Fruit fly (Drosophila melanogaster): ENCODE data around the gene mtgo.

mtgo gene

dm6 chr2L:16519582-16520474 is 25.0 kb upstream of the mtgo start (continued):
- TF ChIP-seq oc (tag; optimal IDR thresholded peaks at IDR 0.05), result no peak
- TF ChIP-seq CG17912 (GFP tag; optimal IDR thresholded peaks at IDR 0.05), result no peak
- TF ChIP-seq sc (optimal IDR thresholded peaks at IDR 0.05), result no peak
- no peak for TF ChIP-seq sc (GFP tag; optimal IDR thresholded peaks at IDR 0.05)
- no peak for TF ChIP-seq insv (GFP tag; optimal IDR thresholded peaks at IDR 0.05)
- TF ChIP-seq CG2129 (GFP tag; IDR thresholded peaks at IDR 0.05; ENCODE audit: partially characterized antibody), result no peak
- TF ChIP-seq CG17186 (GFP tag; optimal IDR thresholded peaks at IDR 0.05), result no peak
- TF ChIP-seq chn (GFP tag; optimal IDR thresholded peaks at IDR 0.05), result no peak
- peak; percentile 87 for TF ChIP-seq row (GFP tag; IDR thresholded peaks at IDR 0.05)
- no peak for TF ChIP-seq CG14667 (GFP tag; IDR thresholded peaks at IDR 0.05)
- TF ChIP-seq ssp (GFP tag; IDR thresholded peaks at IDR 0.05), result no peak
- no peak for TF ChIP-seq vfl (GFP tag; optimal IDR thresholded peaks at IDR 0.05)
- no peak for TF ChIP-seq CG17385 (GFP tag; optimal IDR thresholded peaks at IDR 0.05)
- TF ChIP-seq gcm (GFP tag; optimal IDR thresholded peaks at IDR 0.05), result peak; percentile 38
- TF ChIP-seq Jarid2 (GFP tag; optimal IDR thresholded peaks at IDR 0.05), result peak; percentile 31
- TF ChIP-seq ab (GFP tag; optimal IDR thresholded peaks at IDR 0.05), result no peak
- TF ChIP-seq CG11093 (GFP tag; IDR thresholded peaks at IDR 0.05), result no peak
- peak; percentile 50 for TF ChIP-seq CG32532 (GFP tag; IDR thresholded peaks at IDR 0.05)
- no peak for TF ChIP-seq Dp (GFP tag; optimal IDR thresholded peaks at IDR 0.05)
- peak; percentile 9 for TF ChIP-seq fd96Cb (tag; optimal IDR thresholded peaks at IDR 0.05)
- no peak for TF ChIP-seq Neu2 (GFP tag; optimal IDR thresholded peaks at IDR 0.05; ENCODE audit: borderline replicate concordance)
- no peak for TF ChIP-seq Bdp1 (GFP tag; optimal IDR thresholded peaks at IDR 0.05)
- peak; percentile 45 for TF ChIP-seq Blimp-1 (GFP tag; optimal IDR thresholded peaks at IDR 0.05)
- no peak for TF ChIP-seq croc (GFP tag; conservative IDR thresholded peaks at IDR 0.05)
- no peak for TF ChIP-seq CG18619 (GFP tag; optimal IDR thresholded peaks at IDR 0.05)
- no peak for TF ChIP-seq ash1 (GFP tag; optimal IDR thresholded peaks at IDR 0.05)
- peak; percentile 11 for TF ChIP-seq Mes4 (GFP tag; optimal IDR thresholded peaks at IDR 0.05)
- TF ChIP-seq CG12942 (GFP tag; optimal IDR thresholded peaks at IDR 0.05), result peak; percentile 20
- TF ChIP-seq CG7372 (GFP tag; IDR thresholded peaks at IDR 0.05), result no peak
- TF ChIP-seq CG16813 (GFP tag; IDR thresholded peaks at IDR 0.05; ENCODE audit: partially characterized antibody), result no peak
- TF ChIP-seq bsh (GFP tag; optimal IDR thresholded peaks at IDR 0.05), result peak in 1 of 2 experiments; percentile 41
- TF ChIP-seq CG9215 (GFP tag; IDR thresholded peaks at IDR 0.05), result peak; percentile 29; the same call in 1 of the 2 replicates
- no peak for TF ChIP-seq abd-A (tag; optimal IDR thresholded peaks at IDR 0.05)
- TF ChIP-seq Atf6 (GFP tag; IDR thresholded peaks at IDR 0.05), result no peak
- TF ChIP-seq CG7357 (GFP tag; IDR thresholded peaks at IDR 0.05), result no peak
- TF ChIP-seq cg (GFP tag; optimal IDR thresholded peaks at IDR 0.05), result peak; percentile 21
- no peak for TF ChIP-seq BtbVII (GFP tag; optimal IDR thresholded peaks at IDR 0.05)
- TF ChIP-seq CG1233 (GFP tag; optimal IDR thresholded peaks at IDR 0.05), result peak; percentile 22
- TF ChIP-seq CG33213 (GFP tag; optimal IDR thresholded peaks at IDR 0.05), result no peak
- TF ChIP-seq CG14710 (tag; optimal IDR thresholded peaks at IDR 0.05), result peak; percentile 12
- no peak for TF ChIP-seq dati (GFP tag; IDR thresholded peaks at IDR 0.05)
- TF ChIP-seq slp2 (GFP tag; optimal IDR thresholded peaks at IDR 0.05), result no peak
- TF ChIP-seq Abd-B (GFP tag; optimal IDR thresholded peaks at IDR 0.05), result no peak
- no peak for TF ChIP-seq corto (GFP tag; optimal IDR thresholded peaks at IDR 0.05)
- no peak for TF ChIP-seq fd3F (GFP tag; optimal IDR thresholded peaks at IDR 0.05)
- no peak for TF ChIP-seq CG1529 (GFP tag; optimal IDR thresholded peaks at IDR 0.05)
- no peak for TF ChIP-seq jumu (GFP tag; optimal IDR thresholded peaks at IDR 0.05)
- TF ChIP-seq B-H1 (GFP tag; IDR thresholded peaks at IDR 0.05), result no peak
- TF ChIP-seq CG7786 (GFP tag; optimal IDR thresholded peaks at IDR 0.05), result no peak

Measured in whole organism, embryonic.